Worm (Caenorhabditis elegans) whole organism, young adult: ENCODE measurements around the gene F58G1.3.

Experiments
- B0336.3 ChIP-seq: fragments of 200-800 bp; sonication (Bioruptor generic); IDR thresholded peaks from 2 replicates; pipeline ENCODE4 v1.3.6; 2022; ENCODE audit warnings: missing genetic modification characterization, missing compliant biosample characterization
- C06A6.2 ChIP-seq: fragments of 200-800 bp; sonication (Bioruptor generic); conservative IDR thresholded peaks from 2 replicates; pipeline ENCODE4 v1.3.6; 2022; ENCODE audit warnings: missing genetic modification characterization, missing compliant biosample characterization
- D2030.7 ChIP-seq: fragments of 200-800 bp; sonication (Bioruptor generic); IDR thresholded peaks from 2 replicates; pipeline ENCODE4 v1.3.6; 2022; ENCODE audit warnings: missing genetic modification reagents, missing genetic modification characterization, missing compliant biosample characterization
- F55B11.4 ChIP-seq: sonication (generic microtip); optimal IDR thresholded peaks from 2 replicates; lab custom pipeline; 2016; ENCODE audit warnings: missing compliant biosample characterization, missing genetic modification characterization, borderline replicate concordance; ENCODE audit not compliant: insufficient read depth
- F57A8.1 ChIP-seq: fragments of 200-800 bp; sonication (Bioruptor generic); optimal IDR thresholded peaks from 2 replicates; lab custom pipeline; 2018; ENCODE audit warnings: mild to moderate bottlenecking, missing genetic modification characterization, moderate library complexity, missing compliant biosample characterization
- T26A5.8 ChIP-seq: sonication (generic microtip); optimal IDR thresholded peaks from 2 replicates; lab custom pipeline; 2016; ENCODE audit warnings: missing genetic modification characterization, missing compliant biosample characterization
- Y67H2A.10 ChIP-seq: fragments of 200-800 bp; sonication (Bioruptor generic); conservative IDR thresholded peaks from 2 replicates; pipeline ENCODE4 v1.3.6; 2022; ENCODE audit warnings: missing genetic modification reagents, missing genetic modification characterization, missing compliant biosample characterization
- ama-1 ChIP-seq, 3 experiments: fragments of 150-350 bp in 1 of 3; sonication (generic microtip) in 2 of 3; optimal IDR thresholded peaks; 2 replicates each; lab custom pipeline; 2014 to 2018; ENCODE audit warnings: missing biosample characterization in 2 of 3, missing genetic modification characterization in 2 of 3, missing genetic modification reagents in 2 of 3
- athp-1 ChIP-seq: sonication (generic microtip); optimal IDR thresholded peaks from 2 replicates; lab custom pipeline; 2017; ENCODE audit warnings: mild to moderate bottlenecking, missing genetic modification characterization, missing compliant biosample characterization
- attf-5 ChIP-seq: fragments of 200-800 bp; sonication (Bioruptor generic); optimal IDR thresholded peaks from 2 replicates; lab custom pipeline; 2018; ENCODE audit warnings: mild to moderate bottlenecking, missing genetic modification characterization, missing compliant biosample characterization
- ccch-3 ChIP-seq: fragments of 200-800 bp; sonication (Bioruptor generic); optimal IDR thresholded peaks from 2 replicates; lab custom pipeline; 2018; ENCODE audit warnings: mild to moderate bottlenecking, missing genetic modification characterization, missing compliant biosample characterization
- cebp-1 ChIP-seq, 2 experiments: fragments of 200-800 bp in 1 of 2; sonication (Bioruptor generic) in 1 of 2; sonication (generic microtip) in 1 of 2; IDR thresholded peaks in 1 of 2; optimal IDR thresholded peaks in 1 of 2; 2 replicates each; pipeline versions ENCODE4 v1.3.6 to Lab custom; 2017 to 2022; ENCODE audit warnings: missing compliant biosample characterization in 2 of 2, missing genetic modification characterization in 2 of 2, mild to moderate bottlenecking in 1 of 2, missing genetic modification reagents in 1 of 2, moderate library complexity in 1 of 2
- ceh-40 ChIP-seq: fragments of 200-800 bp; sonication (Bioruptor generic); IDR thresholded peaks from 2 replicates; pipeline ENCODE4 v1.3.6; 2022; ENCODE audit warnings: missing genetic modification characterization, missing compliant biosample characterization
- ceh-79 ChIP-seq: sonication (generic microtip); optimal IDR thresholded peaks from 2 replicates; lab custom pipeline; 2017; ENCODE audit warnings: mild to moderate bottlenecking, missing genetic modification characterization, missing compliant biosample characterization
- ceh-91 ChIP-seq: fragments of 200-800 bp; sonication (Bioruptor generic); IDR thresholded peaks from 2 replicates; pipeline ENCODE4 v1.3.6; 2022; ENCODE audit warnings: missing genetic modification reagents, missing genetic modification characterization, missing compliant biosample characterization
- chd-7 ChIP-seq: sonication (generic microtip); optimal IDR thresholded peaks from 2 replicates; lab custom pipeline; 2016; ENCODE audit warnings: mild to moderate bottlenecking, missing genetic modification characterization, moderate library complexity, missing compliant biosample characterization
- dox-1 ChIP-seq: fragments of 200-800 bp; sonication (Bioruptor generic); IDR thresholded peaks from 2 replicates; pipeline ENCODE4 v1.3.6; 2022; ENCODE audit warnings: missing genetic modification reagents, missing genetic modification characterization, missing compliant biosample characterization
- dpl-1 ChIP-seq: fragments of 150-350 bp; optimal IDR thresholded peaks from 2 replicates; lab custom pipeline; 2014; ENCODE audit warnings: missing biosample characterization, missing genetic modification reagents, missing genetic modification characterization
- efl-1 ChIP-seq: fragments of 150-350 bp; optimal IDR thresholded peaks from 2 replicates; lab custom pipeline; 2014; ENCODE audit warnings: missing biosample characterization, missing genetic modification reagents, missing genetic modification characterization
- egl-44 ChIP-seq: fragments of 200-800 bp; sonication (Bioruptor generic); IDR thresholded peaks from 2 replicates; pipeline ENCODE4 v1.3.6; 2022; ENCODE audit warnings: missing genetic modification reagents, missing genetic modification characterization, missing compliant biosample characterization
- ekl-4 ChIP-seq: fragments of 200-800 bp; sonication (Bioruptor generic); IDR thresholded peaks from 2 replicates; pipeline ENCODE4 v1.3.6; 2022; ENCODE audit warnings: missing genetic modification reagents, missing genetic modification characterization, missing compliant biosample characterization
- fkh-3 ChIP-seq: sonication (generic microtip); optimal IDR thresholded peaks from 2 replicates; lab custom pipeline; 2016; ENCODE audit warnings: mild to moderate bottlenecking, missing genetic modification characterization, missing compliant biosample characterization
- hlh-12 ChIP-seq: sonication (generic microtip); optimal IDR thresholded peaks from 2 replicates; lab custom pipeline; 2016; ENCODE audit warnings: missing genetic modification characterization, missing compliant biosample characterization
- hmg-20 ChIP-seq: fragments of 200-800 bp; sonication (Bioruptor generic); IDR thresholded peaks from 2 replicates; pipeline ENCODE4 v1.3.6; 2022; ENCODE audit warnings: missing genetic modification reagents, missing genetic modification characterization, missing compliant biosample characterization
- hrde-1 ChIP-seq: sonication (generic microtip); optimal IDR thresholded peaks from 2 replicates; lab custom pipeline; 2016; ENCODE audit warnings: missing genetic modification characterization, mild to moderate bottlenecking, missing compliant biosample characterization, moderate library complexity, missing genotype, missing genetic modification reagents, borderline replicate concordance
- hsf-1 ChIP-seq: fragments of 200-800 bp; sonication (Bioruptor generic); IDR thresholded peaks from 2 replicates; pipeline ENCODE4 v1.3.6; 2022; ENCODE audit warnings: missing genetic modification reagents, missing genetic modification characterization, missing compliant biosample characterization
- lag-1 ChIP-seq: fragments of 200-800 bp; sonication (Bioruptor generic); IDR thresholded peaks from 2 replicates; pipeline ENCODE4 v1.3.6; 2022; ENCODE audit warnings: missing genetic modification reagents, missing genetic modification characterization, missing compliant biosample characterization
- let-526 ChIP-seq: fragments of 200-800 bp; sonication (Bioruptor generic); IDR thresholded peaks from 2 replicates; pipeline ENCODE4 v1.3.6; 2022; ENCODE audit warnings: missing genetic modification reagents, missing genetic modification characterization, missing compliant biosample characterization
- lin-35 ChIP-seq, 3 experiments: fragments of 150-350 bp in 2 of 3; sonication (generic microtip) in 1 of 3; optimal IDR thresholded peaks; 2 replicates each; lab custom pipeline; 2014 to 2018; ENCODE audit warnings: missing biosample characterization in 3 of 3, missing genetic modification characterization in 3 of 3, missing genetic modification reagents in 3 of 3
- lin-40 ChIP-seq: sonication (generic microtip); optimal IDR thresholded peaks from 2 replicates; lab custom pipeline; 2016; ENCODE audit warnings: missing genetic modification characterization, mild to moderate bottlenecking, missing compliant biosample characterization, missing genotype, missing genetic modification reagents
- lir-1 ChIP-seq: fragments of 200-800 bp; sonication (Bioruptor generic); conservative IDR thresholded peaks from 2 replicates; pipeline ENCODE4 v1.3.6; 2022; ENCODE audit warnings: missing genetic modification reagents, missing genetic modification characterization, missing compliant biosample characterization
- madf-6 ChIP-seq: fragments of 200-800 bp; sonication (Bioruptor generic); IDR thresholded peaks from 2 replicates; pipeline ENCODE4 v1.3.6; 2022; ENCODE audit warnings: missing genetic modification reagents, missing genetic modification characterization, missing compliant biosample characterization
- mcd-1 ChIP-seq: fragments of 200-800 bp; sonication (Bioruptor generic); IDR thresholded peaks from 2 replicates; pipeline ENCODE4 v1.3.6; 2022; ENCODE audit warnings: missing genetic modification reagents, missing genetic modification characterization, missing compliant biosample characterization
- mel-28 ChIP-seq: sonication (generic microtip); optimal IDR thresholded peaks from 2 replicates; lab custom pipeline; 2016; ENCODE audit warnings: borderline replicate concordance, mild to moderate bottlenecking, missing genetic modification characterization, missing compliant biosample characterization
- nfyb-1 ChIP-seq: fragments of 200-800 bp; sonication (Bioruptor generic); IDR thresholded peaks from 2 replicates; pipeline ENCODE4 v1.3.6; 2022; ENCODE audit warnings: missing genetic modification reagents, missing genetic modification characterization, missing compliant biosample characterization
- pha-4 ChIP-seq: fragments of 150-350 bp; sonication (generic microtip); optimal IDR thresholded peaks from 2 replicates; lab custom pipeline; 2014; ENCODE audit warnings: missing biosample characterization, missing genetic modification reagents, missing genetic modification characterization
- repo-1 ChIP-seq: sonication (generic microtip); optimal IDR thresholded peaks from 2 replicates; lab custom pipeline; 2017; ENCODE audit warnings: mild to moderate bottlenecking, missing genetic modification characterization, missing compliant biosample characterization
- sea-2 ChIP-seq: fragments of 200-800 bp; sonication (Bioruptor generic); IDR thresholded peaks from 2 replicates; pipeline ENCODE4 v1.3.6; 2022; ENCODE audit warnings: missing genetic modification characterization, missing compliant biosample characterization
- snpc-1.1 ChIP-seq: sonication (generic microtip); optimal IDR thresholded peaks from 2 replicates; lab custom pipeline; 2017; ENCODE audit warnings: missing genetic modification characterization, mild to moderate bottlenecking, missing compliant biosample characterization, antibody characterized with exemption, moderate library complexity, missing genotype, missing genetic modification reagents; ENCODE audit not compliant: insufficient read depth
- snpc-1.3 ChIP-seq: sonication (generic microtip); optimal IDR thresholded peaks from 2 replicates; lab custom pipeline; 2017; ENCODE audit warnings: missing genetic modification characterization, mild to moderate bottlenecking, missing compliant biosample characterization, antibody characterized with exemption, moderate library complexity, missing genotype, missing genetic modification reagents; ENCODE audit not compliant: insufficient read depth
- snpc-3.4 ChIP-seq: sonication (generic microtip); optimal IDR thresholded peaks from 2 replicates; lab custom pipeline; 2017; ENCODE audit warnings: missing genetic modification characterization, mild to moderate bottlenecking, missing compliant biosample characterization, antibody characterized with exemption, moderate library complexity, missing genotype, missing genetic modification reagents
- snpc-4 ChIP-seq, 5 experiments: fragments of 150-350 bp in 1 of 5; sonication (generic microtip) in 4 of 5; optimal IDR thresholded peaks; 2 replicates each; lab custom pipeline; 2014 to 2018; ENCODE audit warnings: missing genetic modification characterization in 5 of 5, missing biosample characterization in 3 of 5, antibody characterized with exemption in 2 of 5, mild to moderate bottlenecking in 2 of 5, missing compliant biosample characterization in 2 of 5, missing genotype in 2 of 5, moderate library complexity in 2 of 5, missing genetic modification reagents in 1 of 5
- sptf-2 ChIP-seq: fragments of 200-800 bp; sonication (Bioruptor generic); optimal IDR thresholded peaks from 2 replicates; lab custom pipeline; 2018; ENCODE audit warnings: mild to moderate bottlenecking, missing genetic modification characterization, missing compliant biosample characterization
- tbx-9 ChIP-seq: sonication (generic microtip); optimal IDR thresholded peaks from 2 replicates; lab custom pipeline; 2016; ENCODE audit warnings: borderline replicate concordance, missing genetic modification characterization, inconsistent platforms, missing compliant biosample characterization
- unc-130 ChIP-seq: sonication (generic microtip); optimal IDR thresholded peaks from 2 replicates; lab custom pipeline; 2016; ENCODE audit warnings: missing genetic modification reagents, missing genetic modification characterization, missing compliant biosample characterization
- zfh-2 ChIP-seq: fragments of 200-800 bp; sonication (Bioruptor generic); conservative IDR thresholded peaks from 2 replicates; pipeline ENCODE4 v1.3.6; 2022; ENCODE audit warnings: missing genetic modification reagents, missing genetic modification characterization, missing compliant biosample characterization
- zim-3 ChIP-seq: sonication (generic microtip); optimal IDR thresholded peaks from 2 replicates; lab custom pipeline; 2017; ENCODE audit warnings: mild to moderate bottlenecking, missing genetic modification characterization, moderate library complexity, missing compliant biosample characterization

Gene F58G1.3

DNA sequence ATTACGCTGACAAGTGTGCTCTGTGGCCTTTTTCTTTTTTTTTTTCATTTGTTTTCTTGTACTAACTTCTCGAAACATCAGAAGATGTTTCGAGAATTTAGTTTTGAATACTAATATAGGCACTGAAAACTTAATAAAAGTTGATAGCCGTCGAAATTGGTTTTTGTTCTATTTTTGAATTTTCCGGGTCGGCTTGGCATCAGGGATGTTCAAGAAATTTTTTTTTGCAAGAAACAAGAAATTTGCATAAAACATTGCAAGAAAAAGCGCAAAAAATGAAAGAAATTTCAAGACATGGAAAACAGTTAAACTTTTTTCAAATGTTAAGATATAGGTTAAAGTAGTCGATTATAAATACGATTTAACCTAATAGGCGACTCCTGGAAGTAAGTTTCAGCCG lies 4.9 kb downstream of the F58G1.3 start (continued):
- TF ChIP-seq lir-1 (GFP tag; lab: Robert Waterston, UW) (no peak), ekl-4 (GFP tag; lab: Robert Waterston, UW) (peak; percentile 68), ceh-79 (tag; lab: Kevin White, UChicago) (no peak), hmg-20 (no peak), D2030.7 (GFP tag; lab: Robert Waterston, UW) (no peak), zfh-2 (GFP tag; lab: Robert Waterston, UW) (no peak), repo-1 (peak; percentile 47), egl-44 (GFP tag; lab: Robert Waterston, UW) (no peak), T26A5.8 (tag; lab: Kevin White, UChicago) (peak; percentile 33), ama-1 (optimal IDR thresholded peaks at IDR 0.05; lab: Kevin White, UChicago) (no peak), ama-1 (GFP tag; optimal IDR thresholded peaks at IDR 0.05; lab: Kevin White, UChicago) (peak in 1 of 2 experiments; percentile 91), let-526 (GFP tag; lab: Robert Waterston, UW) (no peak), snpc-3.4 (tag; lab: Kevin White, UChicago) (peak; percentile 24), B0336.3 (GFP tag; lab: Robert Waterston, UW) (no peak), nfyb-1 (GFP tag; lab: Robert Waterston, UW) (no peak), hsf-1 (GFP tag; lab: Robert Waterston, UW) (peak; percentile 69), attf-5 (no peak), lin-40 (no peak), lag-1 (GFP tag; lab: Robert Waterston, UW) (no peak), hlh-12 (tag; lab: Kevin White, UChicago) (no peak), dpl-1 (GFP tag; lab: Kevin White, UChicago) (no peak), efl-1 (GFP tag; lab: Kevin White, UChicago) (no peak), zim-3 (tag; lab: Kevin White, UChicago) (no peak), sptf-2 (GFP tag; lab: Kevin White, UChicago) (no peak), F55B11.4 (no peak), ceh-91 (GFP tag; lab: Robert Waterston, UW) (no peak), snpc-4 (GFP tag; optimal IDR thresholded peaks at IDR 0.05; lab: Kevin White, UChicago) (peak; percentile 6), snpc-4 (tag; optimal IDR thresholded peaks at IDR 0.05; lab: Kevin White, UChicago) (peak in 1 of 4 experiments; percentile 3), mcd-1 (GFP tag; lab: Robert Waterston, UW) (no peak), mel-28 (tag; lab: Kevin White, UChicago) (no peak), C06A6.2 (GFP tag; lab: Robert Waterston, UW) (no peak), Y67H2A.10 (no peak), madf-6 (GFP tag; lab: Robert Waterston, UW) (peak; percentile 69), F57A8.1 (GFP tag; lab: Kevin White, UChicago) (no peak), lin-35 (GFP tag; optimal IDR thresholded peaks at IDR 0.05; lab: Kevin White, UChicago) (no peak), unc-130 (GFP tag; lab: Kevin White, UChicago) (peak; percentile 32), cebp-1 (GFP tag; IDR thresholded peaks at IDR 0.05; lab: Robert Waterston, UW) (no peak), cebp-1 (tag; optimal IDR thresholded peaks at IDR 0.05; lab: Kevin White, UChicago) (no peak), chd-7 (tag; lab: Kevin White, UChicago) (peak; percentile 6), snpc-1.1 (tag; lab: Kevin White, UChicago) (peak; percentile 47), tbx-9 (no peak), dox-1 (no peak), pha-4 (no peak), ccch-3 (GFP tag; lab: Kevin White, UChicago) (no peak), fkh-3 (no peak), athp-1 (tag; lab: Kevin White, UChicago) (peak; percentile 53), hrde-1 (tag; lab: Kevin White, UChicago) (peak; percentile 91), ceh-40 (no peak), snpc-1.3 (tag; lab: Kevin White, UChicago) (no peak), sea-2 (GFP tag; lab: Robert Waterston, UW) (no peak)
